Worm (Caenorhabditis elegans) whole organism, L1 larva: Measurements from ENCODE around the gene F23B12.1.

ENCODE experiments used
- Y116A8C.19 ChIP-seq: sonication (generic microtip); optimal IDR thresholded peaks from 2 replicates; lab custom pipeline; 2016; ENCODE audit warnings: missing compliant biosample characterization, missing genetic modification characterization, borderline replicate concordance
- ama-1 ChIP-seq: fragments of 150-350 bp; optimal IDR thresholded peaks from 2 replicates; lab custom pipeline; 2014
- ceh-63 ChIP-seq: fragments of 200-800 bp; sonication (Bioruptor generic); optimal IDR thresholded peaks from 2 replicates; lab custom pipeline; 2018; ENCODE audit warnings: mild to moderate bottlenecking, missing genetic modification characterization, missing compliant biosample characterization
- ceh-88 ChIP-seq: fragments of 200-800 bp; sonication (Bioruptor generic); IDR thresholded peaks from 2 replicates; pipeline ENCODE4 v1.3.6; 2022; ENCODE audit warnings: missing genetic modification characterization, missing compliant biosample characterization
- ceh-90 ChIP-seq: sonication (generic microtip); optimal IDR thresholded peaks from 2 replicates; lab custom pipeline; 2016; ENCODE audit warnings: missing genetic modification characterization, missing compliant biosample characterization
- dpl-1 ChIP-seq, 3 experiments: fragments of 150-350 bp in 2 of 3; sonication (generic microtip) in 1 of 3; optimal IDR thresholded peaks; 2 replicates each; lab custom pipeline; 2014 to 2017; ENCODE audit warnings: missing biosample characterization in 3 of 3, missing genetic modification characterization in 3 of 3, missing genetic modification reagents in 3 of 3
- dsc-1 ChIP-seq: sonication (generic microtip); optimal IDR thresholded peaks from 2 replicates; lab custom pipeline; 2016; ENCODE audit warnings: mild to moderate bottlenecking, missing genetic modification characterization, missing compliant biosample characterization
- efl-1 ChIP-seq, 4 experiments: fragments of 150-350 bp; optimal IDR thresholded peaks in 3 of 4; peaks in 1 of 4; 1 replicate in 1 of 4; 2 replicates in 3 of 4; lab custom pipeline; 2014; ENCODE audit warnings: missing biosample characterization in 2 of 4, missing genetic modification characterization in 2 of 4, missing genetic modification reagents in 2 of 4
- elt-3 ChIP-seq, 6 experiments: fragments of 150-350 bp in 1 of 6; sonication (generic microtip); optimal IDR thresholded peaks; 2 replicates each; lab custom pipeline; 2017 to 2018; ENCODE audit warnings: missing biosample characterization in 6 of 6, missing genetic modification characterization in 6 of 6, inconsistent platforms in 1 of 6
- fkh-8 ChIP-seq: sonication (generic microtip); optimal IDR thresholded peaks from 2 replicates; lab custom pipeline; 2016; ENCODE audit warnings: mild to moderate bottlenecking, missing genetic modification characterization, missing compliant biosample characterization
- fos-1 ChIP-seq: fragments of 150-350 bp; optimal IDR thresholded peaks from 2 replicates; lab custom pipeline; 2014; ENCODE audit warnings: missing biosample characterization, missing genetic modification characterization
- hpl-2 ChIP-seq: fragments of 150-350 bp; optimal IDR thresholded peaks from 2 replicates; lab custom pipeline; 2014; ENCODE audit warnings: missing biosample characterization, missing genetic modification reagents, missing genetic modification characterization
- irx-1 ChIP-seq: sonication (generic microtip); optimal IDR thresholded peaks from 2 replicates; lab custom pipeline; 2016; ENCODE audit warnings: missing genetic modification characterization, missing compliant biosample characterization
- lin-35 ChIP-seq, 2 experiments: fragments of 150-350 bp; optimal IDR thresholded peaks; 2 replicates each; lab custom pipeline; 2014; ENCODE audit warnings: missing biosample characterization in 2 of 2, missing genetic modification characterization in 2 of 2, missing genetic modification reagents in 2 of 2
- lsy-2 ChIP-seq, 2 experiments: fragments of 150-350 bp; optimal IDR thresholded peaks; 2 replicates each; lab custom pipeline; 2014; ENCODE audit warnings: missing biosample characterization in 2 of 2, missing genetic modification characterization in 2 of 2
- mef-2 ChIP-seq: fragments of 150-350 bp; optimal IDR thresholded peaks from 2 replicates; lab custom pipeline; 2014; ENCODE audit warnings: missing biosample characterization, missing genetic modification characterization
- nhr-19 ChIP-seq: fragments of 200-800 bp; sonication (Bioruptor generic); conservative IDR thresholded peaks from 2 replicates; pipeline ENCODE4 v1.3.6; 2022; ENCODE audit warnings: missing genetic modification characterization, missing compliant biosample characterization
- nhr-237 ChIP-seq: fragments of 150-350 bp; optimal IDR thresholded peaks from 2 replicates; lab custom pipeline; 2014; ENCODE audit warnings: missing biosample characterization, missing genetic modification characterization
- nhr-28 ChIP-seq: fragments of 150-350 bp; optimal IDR thresholded peaks from 2 replicates; lab custom pipeline; 2014; ENCODE audit warnings: missing biosample characterization, missing genetic modification characterization
- nhr-71 ChIP-seq: sonication (generic microtip); optimal IDR thresholded peaks from 2 replicates; lab custom pipeline; 2016; ENCODE audit warnings: mild to moderate bottlenecking, missing genetic modification characterization, moderate library complexity, missing compliant biosample characterization
- nhr-77 ChIP-seq: fragments of 150-350 bp; optimal IDR thresholded peaks from 2 replicates; lab custom pipeline; 2014; ENCODE audit warnings: missing biosample characterization, missing genetic modification characterization
- rnt-1 ChIP-seq: sonication (generic microtip); optimal IDR thresholded peaks from 2 replicates; lab custom pipeline; 2016; ENCODE audit warnings: mild to moderate bottlenecking, missing genetic modification characterization, moderate library complexity, missing compliant biosample characterization
- skn-1 ChIP-seq: fragments of 150-350 bp; optimal IDR thresholded peaks from 2 replicates; lab custom pipeline; 2014; ENCODE audit warnings: missing biosample characterization, missing genetic modification characterization
- snpc-4 ChIP-seq: fragments of 150-350 bp; optimal IDR thresholded peaks from 2 replicates; lab custom pipeline; 2014; ENCODE audit warnings: missing biosample characterization, missing genetic modification characterization
- snu-23 ChIP-seq: sonication (generic microtip); optimal IDR thresholded peaks from 2 replicates; lab custom pipeline; 2016; ENCODE audit warnings: missing genetic modification characterization, missing compliant biosample characterization
- sox-4 ChIP-seq: sonication (generic microtip); optimal IDR thresholded peaks from 2 replicates; lab custom pipeline; 2016; ENCODE audit warnings: missing genetic modification characterization, missing compliant biosample characterization
- tlp-1 ChIP-seq: fragments of 150-350 bp; optimal IDR thresholded peaks from 2 replicates; lab custom pipeline; 2014; ENCODE audit warnings: missing biosample characterization, missing genetic modification characterization
- unc-130 ChIP-seq: fragments of 150-350 bp; optimal IDR thresholded peaks from 2 replicates; lab custom pipeline; 2017; ENCODE audit warnings: missing biosample characterization, missing genetic modification characterization, inconsistent platforms
- unc-30 ChIP-seq: sonication (generic microtip); optimal IDR thresholded peaks from 2 replicates; lab custom pipeline; 2017; ENCODE audit warnings: missing biosample characterization, missing genetic modification characterization
- unc-62 ChIP-seq: fragments of 150-350 bp; optimal IDR thresholded peaks from 2 replicates; lab custom pipeline; 2014; ENCODE audit warnings: missing biosample characterization, missing genetic modification reagents, missing genetic modification characterization
- unc-86 ChIP-seq: sonication (generic microtip); optimal IDR thresholded peaks from 2 replicates; lab custom pipeline; 2016; ENCODE audit warnings: missing genetic modification characterization, missing compliant biosample characterization
- xbp-1 ChIP-seq: sonication (generic microtip); optimal IDR thresholded peaks from 2 replicates; lab custom pipeline; 2016; ENCODE audit warnings: missing genetic modification characterization, missing compliant biosample characterization
- zag-1 ChIP-seq: fragments of 150-350 bp; optimal IDR thresholded peaks from 2 replicates; lab custom pipeline; 2014; ENCODE audit warnings: missing biosample characterization, missing genetic modification characterization
- ztf-11 ChIP-seq, 2 experiments: sonication (generic microtip); optimal IDR thresholded peaks; 2 replicates each; lab custom pipeline; 2016 to 2017; ENCODE audit warnings: missing genetic modification characterization in 2 of 2, missing biosample characterization in 1 of 2, missing compliant biosample characterization in 1 of 2
- ztf-4 ChIP-seq: fragments of 150-350 bp; optimal IDR thresholded peaks from 2 replicates; lab custom pipeline; 2014; ENCODE audit warnings: missing biosample characterization, missing genetic modification characterization

F23B12.1 gene

DNA sequence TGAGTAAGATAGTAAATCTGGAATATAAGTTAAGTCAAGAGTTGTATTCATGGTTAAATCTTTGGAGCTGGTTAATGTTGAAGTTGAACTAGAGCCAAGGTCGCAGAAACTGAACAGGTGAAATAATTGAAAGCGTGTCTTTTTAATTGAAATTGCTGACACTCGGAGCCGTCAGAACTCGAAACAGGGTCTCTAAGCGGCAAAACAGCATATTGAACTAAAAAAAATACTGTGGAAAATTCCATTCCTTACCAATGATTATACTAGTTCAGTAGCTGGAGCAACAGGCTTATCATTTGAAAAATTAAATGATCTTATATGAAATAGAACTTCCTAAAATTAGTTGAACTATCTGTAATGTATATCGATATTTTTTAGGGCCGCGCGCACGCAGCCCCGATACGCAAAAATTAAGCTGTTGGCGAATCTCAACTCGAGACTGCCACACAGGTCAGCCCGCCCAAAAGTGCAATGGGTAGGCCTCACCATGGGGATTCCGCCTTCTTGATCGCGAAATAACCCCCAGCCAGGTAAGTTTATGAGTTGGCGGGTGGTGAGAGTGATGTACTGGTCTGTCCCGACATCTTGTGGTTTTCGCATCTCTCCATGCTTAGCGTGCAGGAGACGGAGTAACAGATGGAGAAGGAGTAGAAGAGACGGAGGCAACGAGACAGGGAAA lies 39.4 kb downstream of the F23B12.1 start, which contains the start of gene srz-97 (continued):
- TF ChIP-seq lin-35 (GFP tag; optimal IDR thresholded peaks at IDR 0.05; lab: Kevin White, UChicago) (peak in 1 of 2 experiments; percentile 38), hpl-2 (peak; percentile 17), nhr-71 (tag; lab: Kevin White, UChicago) (peak; percentile 73), nhr-19 (peak; percentile 76), nhr-237 (tag; lab: Kevin White, UChicago) (no peak), ceh-90 (tag; lab: Kevin White, UChicago) (no peak), unc-30 (tag; lab: Kevin White, UChicago) (no peak), snu-23 (GFP tag; lab: Kevin White, UChicago) (peak; percentile 66), nhr-77 (tag; lab: Kevin White, UChicago) (peak; percentile 6), rnt-1 (tag; lab: Kevin White, UChicago) (peak; percentile 43)

DNA sequence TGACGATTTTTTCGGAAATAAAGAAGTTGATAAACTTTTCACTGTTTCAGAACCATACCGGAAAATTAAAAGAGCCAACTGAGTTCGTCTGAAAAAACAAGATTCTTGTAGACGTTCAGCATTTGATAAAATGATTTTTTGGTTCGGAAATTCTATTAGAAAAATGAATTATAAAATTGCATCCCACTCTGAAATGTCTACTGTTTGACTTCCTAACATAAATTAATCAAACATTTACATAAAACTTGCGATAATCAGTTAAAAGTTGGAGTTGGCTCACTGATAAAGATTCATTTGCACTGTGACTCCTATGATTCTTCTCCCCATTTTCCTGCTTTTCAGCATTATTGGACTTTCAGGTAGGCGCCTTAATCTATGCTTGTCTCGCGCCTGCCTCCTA lies 40.0 kb downstream of the F23B12.1 start, which contains the start of gene clec-57:
TSS of gene clec-57 (plus strand) at position 301 of the 400 bp plus-strand sequence.
- TF ChIP-seq unc-130 (tag; lab: Kevin White, UChicago) (no peak), ztf-4 (no peak), snpc-4 (tag; lab: Kevin White, UChicago) (no peak), xbp-1 (tag; lab: Kevin White, UChicago) (no peak), elt-3 (tag; optimal IDR thresholded peaks at IDR 0.05; lab: Kevin White, UChicago) (no peak), ceh-88 (GFP tag; lab: Robert Waterston, UW) (no peak), skn-1 (tag; lab: Kevin White, UChicago) (no peak), tlp-1 (no peak)

DNA sequence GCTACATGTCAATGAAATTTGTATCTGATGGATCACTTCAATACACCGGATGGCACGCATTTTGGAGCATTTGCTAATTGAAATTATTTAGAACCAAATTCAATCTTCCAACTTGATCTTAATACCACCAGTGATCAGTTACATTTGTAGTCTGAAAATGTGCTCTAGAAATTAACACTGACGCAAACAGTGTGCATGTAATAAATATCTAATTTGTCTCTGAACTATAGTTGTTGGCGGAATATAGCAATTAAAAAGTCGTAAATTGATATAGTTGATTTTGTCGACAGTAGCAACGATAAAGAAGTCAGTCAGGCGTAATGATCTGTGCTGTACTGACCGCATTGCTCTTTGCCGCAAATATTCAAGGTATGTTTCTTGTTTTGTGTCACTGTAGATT lies 43.3 kb downstream of the F23B12.1 start, which contains the start of gene clec-227:
TSS of gene clec-227 (plus strand) at position 301 of the 400 bp plus-strand sequence.
- TF ChIP-seq lsy-2 (tag; optimal IDR thresholded peaks at IDR 0.05; lab: Kevin White, UChicago), result no peak
- no peak for TF ChIP-seq nhr-71 (tag; lab: Kevin White, UChicago)
- TF ChIP-seq ztf-11 (tag; optimal IDR thresholded peaks at IDR 0.05; lab: Kevin White, UChicago), result no peak
- TF ChIP-seq fos-1 (tag; lab: Kevin White, UChicago), result no peak
- no peak for TF ChIP-seq efl-1 (optimal IDR thresholded peaks at IDR 0.05; lab: Kevin White, UChicago)
- peak in 1 of 2 experiments; percentile 85 for TF ChIP-seq efl-1 (GFP tag; optimal IDR thresholded peaks at IDR 0.05 in 1 of 2; lab: Kevin White, UChicago)

DNA sequence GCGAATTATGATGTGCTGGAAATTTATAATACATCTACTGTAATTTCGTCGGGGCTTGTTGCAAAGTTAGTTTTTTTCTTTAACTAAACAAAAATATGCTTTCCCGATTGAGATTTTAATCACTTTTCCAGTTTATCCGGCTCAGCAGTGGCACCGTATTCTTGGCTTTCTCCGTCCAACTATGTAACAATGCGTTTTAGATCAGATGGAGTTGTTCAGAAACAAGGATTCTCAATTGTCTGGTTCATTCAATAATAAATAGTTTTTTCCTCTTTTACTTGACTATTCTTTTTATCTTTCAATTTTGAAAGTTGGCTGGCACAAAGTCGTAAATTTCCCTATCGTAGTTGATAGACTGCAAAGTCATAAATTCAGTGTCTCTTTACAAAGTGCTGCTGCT lies 45.1 kb downstream of the F23B12.1 start, which contains the start of gene clec-56:
TSS of gene clec-56 (plus strand) at position 301 of the 400 bp plus-strand sequence.
- TF ChIP-seq Y116A8C.19 (tag; lab: Kevin White, UChicago) (no peak), unc-62 (GFP tag; lab: Kevin White, UChicago) (no peak), dpl-1 (GFP tag; optimal IDR thresholded peaks at IDR 0.05; lab: Kevin White, UChicago) (no peak), unc-30 (tag; lab: Kevin White, UChicago) (no peak), tlp-1 (no peak), sox-4 (tag; lab: Kevin White, UChicago) (no peak), efl-1 (optimal IDR thresholded peaks at IDR 0.05; lab: Kevin White, UChicago) (no peak), efl-1 (GFP tag; optimal IDR thresholded peaks at IDR 0.05 in 1 of 2; lab: Kevin White, UChicago) (no peak), ztf-4 (no peak), fkh-8 (tag; lab: Kevin White, UChicago) (no peak), ama-1 (lab: Kevin White, UChicago) (no peak), ceh-63 (GFP tag; lab: Kevin White, UChicago) (no peak), zag-1 (no peak), unc-86 (tag; lab: Kevin White, UChicago) (no peak), elt-3 (tag; optimal IDR thresholded peaks at IDR 0.05; lab: Kevin White, UChicago) (no peak), mef-2 (tag; lab: Kevin White, UChicago) (no peak), nhr-19 (no peak), nhr-28 (tag; lab: Kevin White, UChicago) (no peak), irx-1 (tag; lab: Kevin White, UChicago) (no peak), dsc-1 (tag; lab: Kevin White, UChicago) (no peak)
